Worm (Caenorhabditis elegans) whole organism, dauer: ENCODE data around the gene F54B8.1.
"Not testable (repeated sequence)": the region's sequence is repeated elsewhere in the genome, so short reads cannot be mapped to it uniquely, and the experiment has no call there.

Source experiments
- unc-62 ChIP-seq: sonication (generic microtip); optimal IDR thresholded peaks from 2 replicates; lab custom pipeline; 2017; ENCODE audit warnings: missing biosample characterization, missing genetic modification reagents, missing genetic modification characterization

The F54B8.1 gene

DNA sequence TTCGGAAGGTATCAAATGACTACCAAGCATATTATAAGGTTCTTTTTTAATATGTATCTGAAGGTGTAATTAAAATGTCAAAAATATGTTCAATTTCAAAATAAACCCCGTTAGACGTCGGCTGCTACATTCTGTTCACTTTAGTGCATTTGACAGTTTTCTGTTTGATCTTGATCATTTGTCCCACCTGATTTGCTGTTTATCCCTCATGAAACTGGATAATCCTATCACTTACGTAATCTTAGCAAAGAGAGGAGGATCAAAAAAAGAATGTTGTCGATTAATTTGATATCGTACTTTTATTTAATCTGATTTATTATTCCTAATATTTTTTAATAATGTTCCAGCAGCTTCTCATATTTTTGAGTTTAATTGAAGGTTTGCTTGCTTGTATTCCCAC, at the start of gene F54B8.1:
Gene F54B8.1 (plus strand): TSS at position 301 of the 400 bp plus-strand sequence.
- TF ChIP-seq unc-62 (GFP tag; lab: Kevin White, UChicago), result no peak

DNA sequence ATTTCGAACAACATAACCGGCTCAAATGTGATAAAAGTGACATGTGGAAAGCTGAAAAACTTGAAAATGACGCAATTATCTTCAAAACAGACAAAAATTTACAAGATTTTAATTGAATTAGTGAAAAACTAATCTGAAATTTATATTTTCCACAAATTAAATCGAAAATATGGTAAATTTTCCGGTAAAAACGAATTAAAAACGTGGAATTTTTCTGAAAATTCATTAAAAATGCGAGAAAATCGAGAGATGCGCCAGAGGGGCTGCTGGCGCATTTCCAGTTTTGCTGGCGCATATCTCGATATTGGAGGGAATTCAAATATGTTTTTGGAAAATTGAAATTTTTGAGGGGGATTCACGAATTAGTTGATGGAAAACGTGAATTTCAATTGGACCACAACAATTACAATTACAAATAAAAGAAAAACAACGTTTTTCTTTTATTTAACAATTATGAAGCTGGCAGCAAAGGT, 44.4 kb upstream of the F54B8.1 start, which contains the start of the genes haf-3 and F57A10.2:
Gene haf-3 (minus strand): TSS at position 51 of the 473 bp plus-strand sequence.
Gene F57A10.2 (plus strand): TSS at position 454 of the 473 bp plus-strand sequence.
- TF ChIP-seq unc-62 (GFP tag; lab: Kevin White, UChicago), result no peak

DNA sequence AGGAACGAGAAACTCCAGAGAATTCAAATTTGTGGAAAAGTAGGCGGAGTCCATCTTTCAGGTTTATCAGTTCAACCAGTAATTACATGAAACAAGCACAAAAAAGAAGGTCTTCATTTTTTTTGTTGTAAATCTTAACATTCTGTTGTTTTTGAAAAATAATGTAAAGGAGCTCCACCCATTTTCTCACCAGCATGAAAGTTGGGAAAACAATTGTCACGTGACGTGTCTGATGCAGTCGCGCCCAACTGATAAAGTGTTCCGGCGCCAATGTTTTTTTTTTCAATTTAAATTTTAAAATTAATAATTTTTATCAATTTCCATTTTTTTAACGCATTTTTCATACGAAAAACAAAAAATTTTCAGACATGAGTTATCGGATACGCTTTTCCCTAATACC, 41.5 kb upstream of the F54B8.1 start, which contains the start of gene F57A10.4:
Gene F57A10.4 (plus strand): TSS at position 367 of the 400 bp plus-strand sequence.
- no peak for TF ChIP-seq unc-62 (GFP tag; lab: Kevin White, UChicago)

DNA sequence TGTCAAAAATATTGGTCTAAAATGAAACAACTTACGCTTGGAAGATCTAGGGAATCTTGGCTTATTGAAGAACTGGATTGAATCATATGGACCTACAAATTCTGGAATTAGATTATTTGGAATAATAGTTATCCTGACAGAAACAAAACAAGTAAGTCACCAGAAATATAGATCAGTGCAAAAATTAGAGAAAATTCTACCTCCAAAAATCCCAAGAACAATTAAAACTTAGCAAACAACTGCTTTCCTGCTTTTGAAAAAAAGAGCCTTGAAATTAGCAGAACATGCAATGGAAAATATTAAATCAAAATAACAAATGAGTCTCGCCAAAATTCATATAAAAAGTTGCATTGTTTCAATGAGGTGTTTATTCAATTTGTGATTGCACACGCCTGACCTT, 37.4 kb upstream of the F54B8.1 start, which contains the start of gene nhr-60:
Gene nhr-60 (minus strand): TSS at position 101 of the 400 bp plus-strand sequence.
- TF ChIP-seq unc-62 (GFP tag; lab: Kevin White, UChicago), result no peak

DNA sequence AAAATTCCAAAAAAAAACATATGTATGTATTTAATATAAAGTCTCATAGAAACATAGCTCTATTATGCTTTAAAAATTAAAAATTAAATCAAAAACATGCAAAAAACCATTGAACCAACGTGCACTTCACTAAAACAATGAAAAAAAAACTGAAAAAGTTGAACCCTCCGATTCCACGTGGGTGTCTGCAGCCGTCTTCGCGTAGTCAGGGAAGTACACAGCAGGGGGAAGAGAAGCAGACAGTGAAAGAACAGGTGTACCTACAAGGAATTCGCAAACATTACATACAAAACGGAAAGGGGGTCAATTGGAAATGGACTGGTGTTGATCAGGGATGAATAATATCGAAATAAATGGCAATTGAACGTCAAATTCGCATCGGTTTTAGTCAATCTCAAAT, 36.6 kb upstream of the F54B8.1 start:
- TF ChIP-seq unc-62 (GFP tag; lab: Kevin White, UChicago), result no peak

ce11 chrV:15776651-15777050, 33.9 kb upstream of the F54B8.1 start, which contains the start of gene nhr-283:
TSS of gene nhr-283 (minus strand) at chrV:15776751.
- TF ChIP-seq unc-62 (GFP tag; lab: Kevin White, UChicago), result no peak

DNA sequence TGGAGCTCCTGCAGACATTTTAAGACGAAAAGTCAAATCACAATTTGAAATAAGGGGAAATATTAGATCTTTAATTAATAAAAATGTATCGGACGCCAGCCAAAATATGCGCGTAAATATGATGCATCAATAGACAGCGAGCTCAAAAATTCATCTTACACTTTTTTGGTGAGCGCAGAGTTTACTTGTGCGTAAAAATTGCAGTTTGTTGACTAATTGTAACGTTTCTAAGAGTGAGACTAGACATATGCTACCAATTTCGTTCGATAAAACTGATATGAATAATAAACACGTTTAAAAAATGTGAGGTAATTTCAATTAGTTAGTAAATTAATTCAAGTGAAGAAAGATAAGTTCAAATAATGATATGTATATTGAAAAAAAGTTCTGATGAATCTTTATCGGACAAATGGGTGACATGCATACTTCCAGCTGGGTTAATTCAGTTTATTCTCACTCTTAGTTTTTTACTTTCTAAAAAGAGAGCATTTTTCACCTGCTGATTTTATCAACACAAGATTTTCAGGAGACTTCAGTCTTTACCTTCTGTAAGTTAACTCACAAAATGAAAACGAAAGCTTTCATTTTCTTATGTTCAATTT, 31.3 kb upstream of the F54B8.1 start, which contains the start of the genes nhr-285 and irld-52:
Gene nhr-285 (minus strand): TSS at position 101 of the 602 bp plus-strand sequence.
Gene irld-52 (plus strand): TSS at position 552 of the 602 bp plus-strand sequence.
- no peak for TF ChIP-seq unc-62 (GFP tag; lab: Kevin White, UChicago)

ce11 chrV:15781086-15781485, 29.5 kb upstream of the F54B8.1 start, which contains the start of gene T26E4.2:
TSS of gene T26E4.2 (plus strand) at chrV:15781386.
- no peak for TF ChIP-seq unc-62 (GFP tag; lab: Kevin White, UChicago)

ce11 chrV:15782494-15782893, 28.1 kb upstream of the F54B8.1 start, which contains the start of gene T26E4.3:
TSS of gene T26E4.3 (plus strand) at chrV:15782794.
- TF ChIP-seq unc-62 (GFP tag; lab: Kevin White, UChicago), result no peak

- no peak for TF ChIP-seq unc-62 (GFP tag; lab: Kevin White, UChicago)
These were observed 18.1 kb upstream of the F54B8.1 start, which contains the start of gene T26E4.4 for ce11 chrV:15792409-15792808. TSS of gene T26E4.4 (minus strand) at chrV:15792509.

- TF ChIP-seq unc-62 (GFP tag; lab: Kevin White, UChicago), result no peak
These were observed 17.3 kb upstream of the F54B8.1 start, which contains the start of gene T26E4.7 for ce11 chrV:15793270-15793669. TSS of gene T26E4.7 (plus strand) at chrV:15793570.

- TF ChIP-seq unc-62 (GFP tag; lab: Kevin White, UChicago), result no peak
These were observed 14.5 kb upstream of the F54B8.1 start, which contains the start of gene nhr-223 for ce11 chrV:15796087-15796486. TSS of gene nhr-223 (plus strand) at chrV:15796387.

DNA sequence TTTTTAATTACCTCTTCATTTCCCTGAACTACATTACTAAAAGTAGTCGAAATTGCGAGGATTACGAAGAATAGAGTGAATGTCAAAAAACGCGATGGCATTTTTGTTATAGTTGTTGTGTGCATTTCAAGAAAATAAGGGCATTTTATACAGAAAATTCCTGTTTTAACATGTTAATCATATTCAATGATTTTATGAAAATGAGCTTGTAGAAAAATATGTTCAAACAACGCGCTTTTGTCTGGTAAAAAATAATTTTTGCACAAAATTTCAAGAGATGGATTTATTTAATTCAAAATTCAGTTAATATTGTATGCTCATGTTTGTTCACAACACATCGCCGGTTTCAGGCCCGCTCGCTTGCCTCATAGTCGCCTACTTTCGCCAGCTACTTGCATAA, 12.4 kb upstream of the F54B8.1 start, which contains the start of gene T26E4.10:
Gene T26E4.10 (minus strand): TSS at position 101 of the 400 bp plus-strand sequence.
- no peak for TF ChIP-seq unc-62 (GFP tag; lab: Kevin White, UChicago)

ce11 chrV:15802623-15803022, 7.9 kb upstream of the F54B8.1 start, which contains the start of gene T26E4.9:
TSS of gene T26E4.9 (minus strand) at chrV:15802723.
- TF ChIP-seq unc-62 (GFP tag; lab: Kevin White, UChicago), result not testable (repeated sequence)

- TF ChIP-seq unc-62 (GFP tag; lab: Kevin White, UChicago), result not testable (repeated sequence)
These were observed 7.5 kb upstream of the F54B8.1 start, which contains the start of gene srd-27 for ce11 chrV:15803079-15803478. TSS of gene srd-27 (plus strand) at chrV:15803379.

- not testable (repeated sequence) for TF ChIP-seq unc-62 (GFP tag; lab: Kevin White, UChicago)
These were observed 6.8 kb upstream of the F54B8.1 start, which contains the start of gene T26E4.18 for ce11 chrV:15803748-15804147. TSS of gene T26E4.18 (minus strand) at chrV:15803848.
